Worm (Caenorhabditis elegans): ENCODE data around the gene C06E8.5.

Gene C06E8.5

DNA sequence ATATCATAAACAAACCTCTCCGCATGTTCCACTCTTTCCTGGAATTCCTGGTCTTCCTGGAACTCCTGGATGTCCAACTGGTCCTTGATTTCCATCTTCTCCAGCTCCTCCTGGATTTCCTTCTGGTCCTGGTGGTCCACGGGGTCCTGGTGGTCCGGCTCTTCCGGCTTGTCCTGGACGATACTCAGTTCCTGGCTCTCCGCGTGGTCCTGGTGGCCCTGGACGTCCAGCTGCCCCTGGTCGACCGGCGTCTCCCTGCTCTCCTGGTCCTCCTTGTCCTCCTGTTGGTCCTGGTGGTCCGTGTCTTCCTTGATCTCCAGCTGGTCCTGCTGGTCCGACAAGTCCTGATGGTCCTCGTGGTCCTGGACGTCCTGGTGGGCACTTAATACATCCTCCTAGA lies 14.5 kb upstream of the C06E8.5 start:
- TF ChIP-seq set-16 (GFP tag; IDR thresholded peaks at IDR 0.05): peak; percentile 96
- TF ChIP-seq Y5F2A.4 (GFP tag; optimal IDR thresholded peaks at IDR 0.05): no peak
- TF ChIP-seq egl-43 (GFP tag; IDR thresholded peaks at IDR 0.05): peak; percentile 11; the same call in 1 of the 2 replicates
- no peak for TF ChIP-seq nhr-25 (tag; optimal IDR thresholded peaks at IDR 0.05; ENCODE audit: borderline replicate concordance, insufficient read depth)
- TF ChIP-seq aha-1 (tag): peak; percentile 73

DNA sequence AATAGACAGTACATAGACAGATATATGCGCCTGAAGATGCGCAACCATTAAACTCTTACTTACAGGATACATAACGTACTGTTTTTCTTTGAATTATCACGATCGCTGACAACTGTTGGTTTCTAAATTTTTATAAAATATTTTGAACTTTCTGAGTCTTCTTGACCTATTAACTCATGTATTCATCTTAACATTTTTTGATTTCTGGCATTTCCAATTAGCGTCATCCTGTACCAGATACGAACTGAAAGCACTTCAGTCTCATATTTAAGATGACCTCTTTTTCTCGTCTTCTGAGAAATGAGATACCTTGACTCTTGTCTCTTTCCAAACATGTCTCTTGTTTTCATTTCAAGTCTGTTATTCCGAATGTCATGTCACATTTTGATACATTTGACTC lies 8.5 kb upstream of the C06E8.5 start:
- TF ChIP-seq dpl-1 (GFP tag; optimal IDR thresholded peaks at IDR 0.05) (no peak), unc-62 (GFP tag; optimal IDR thresholded peaks at IDR 0.05 in 1 of 2) (peak in 1 of 2 experiments; percentile 95), unc-62 (tag; optimal IDR thresholded peaks at IDR 0.05) (no peak), mdt-29 (GFP tag; IDR thresholded peaks at IDR 0.05) (no peak), nhr-102 (tag; optimal IDR thresholded peaks at IDR 0.05) (no peak), mxl-2 (GFP tag; conservative IDR thresholded peaks at IDR 0.05) (no peak), nhr-76 (tag; optimal IDR thresholded peaks at IDR 0.05) (no peak), snpc-4 (tag; optimal IDR thresholded peaks at IDR 0.05) (no peak), hlh-11 (tag; optimal IDR thresholded peaks at IDR 0.05) (no peak)

DNA sequence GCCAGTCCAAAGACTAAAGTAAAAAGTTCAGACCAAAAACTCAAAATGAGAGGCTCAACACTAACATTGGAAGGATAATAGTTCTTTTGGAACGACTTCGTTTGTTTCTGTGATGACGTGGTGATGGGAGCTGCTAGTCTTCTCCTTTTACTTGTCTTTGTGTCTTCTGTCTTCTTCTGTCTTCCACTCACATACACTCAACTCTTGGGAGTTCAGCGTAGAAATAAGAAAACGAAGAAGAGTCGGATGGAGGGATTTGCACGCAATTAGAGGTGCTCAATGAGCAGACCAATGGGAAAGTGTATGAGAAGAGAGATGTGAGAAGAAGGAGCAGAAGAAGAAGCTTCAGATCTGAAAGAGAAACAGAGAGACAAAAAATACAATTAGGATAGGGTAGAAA lies 6.8 kb upstream of the C06E8.5 start:
- TF ChIP-seq unc-62 (GFP tag; optimal IDR thresholded peaks at IDR 0.05 in 1 of 2) (peak in 1 of 2 experiments; percentile 79), unc-62 (tag; optimal IDR thresholded peaks at IDR 0.05) (no peak), dmd-8 (GFP tag; IDR thresholded peaks at IDR 0.05) (no peak)

DNA sequence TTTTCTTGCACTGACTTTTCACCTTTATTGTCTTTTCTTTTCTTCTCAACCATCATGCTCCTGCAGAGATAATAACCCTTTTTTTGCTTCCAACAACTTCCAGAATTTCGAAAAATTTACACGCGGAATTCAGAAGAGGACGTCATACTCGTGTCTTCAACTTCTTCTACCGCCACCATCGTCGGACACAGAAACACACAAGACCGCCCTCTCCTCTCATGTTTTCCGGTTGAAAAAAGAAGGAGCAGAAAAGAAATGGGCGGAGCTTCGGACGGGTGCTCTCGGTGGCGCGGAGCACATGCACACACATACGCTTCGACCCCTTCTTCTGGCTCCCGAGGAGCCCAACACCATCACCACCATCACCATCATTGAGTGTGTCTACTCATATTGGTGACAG lies 3.6 kb upstream of the C06E8.5 start, which contains the start of gene lgc-38:
Gene lgc-38, plus strand, starts transcription at position 301 of the 400 bp plus-strand sequence.
- no peak for TF ChIP-seq aly-2 (tag; optimal IDR thresholded peaks at IDR 0.05)
- no peak for TF ChIP-seq madf-9 (GFP tag; conservative IDR thresholded peaks at IDR 0.05)
- peak; percentile 5 for TF ChIP-seq hlh-30 (tag; optimal IDR thresholded peaks at IDR 0.05; ENCODE audit: insufficient read depth)

DNA sequence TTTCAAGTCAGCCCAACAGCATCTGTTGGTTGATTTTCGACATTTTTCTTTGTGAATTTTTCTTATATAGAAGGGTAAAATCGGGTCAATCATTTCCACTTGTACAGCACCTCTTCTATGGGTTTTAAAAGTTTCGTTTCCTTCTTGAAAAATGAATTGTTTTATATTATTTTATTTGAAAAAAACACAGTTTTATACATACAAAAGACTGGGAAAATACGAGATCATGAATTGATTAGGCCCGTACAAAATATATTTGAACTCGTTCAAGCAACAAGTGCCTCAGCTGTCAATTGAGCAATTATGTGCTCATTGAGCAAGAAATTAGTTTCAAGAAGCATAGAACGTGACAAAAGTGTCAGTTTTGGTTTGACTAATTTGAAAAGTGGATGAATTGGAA lies 3.1 kb downstream of the C06E8.5 start:
- TF ChIP-seq nhr-77 (tag; optimal IDR thresholded peaks at IDR 0.05) (no peak), daf-12 (tag; optimal IDR thresholded peaks at IDR 0.05) (no peak), madf-9 (GFP tag; conservative IDR thresholded peaks at IDR 0.05) (no peak), unc-39 (tag; optimal IDR thresholded peaks at IDR 0.05) (no peak), aha-1 (tag) (peak; percentile 40), set-16 (GFP tag; IDR thresholded peaks at IDR 0.05) (no peak), unc-130 (GFP tag; optimal IDR thresholded peaks at IDR 0.05) (no peak), D1046.2 (GFP tag; IDR thresholded peaks at IDR 0.05) (no peak), pha-4 (GFP tag; IDR thresholded peaks at IDR 0.05) (no peak), pha-4 (tag; optimal IDR thresholded peaks at IDR 0.05) (no peak), R02D3.7 (tag; optimal IDR thresholded peaks at IDR 0.05) (no peak), unc-62 (GFP tag; optimal IDR thresholded peaks at IDR 0.05 in 1 of 2) (peak in 1 of 2 experiments; percentile 98), unc-62 (tag; optimal IDR thresholded peaks at IDR 0.05) (no peak)

DNA sequence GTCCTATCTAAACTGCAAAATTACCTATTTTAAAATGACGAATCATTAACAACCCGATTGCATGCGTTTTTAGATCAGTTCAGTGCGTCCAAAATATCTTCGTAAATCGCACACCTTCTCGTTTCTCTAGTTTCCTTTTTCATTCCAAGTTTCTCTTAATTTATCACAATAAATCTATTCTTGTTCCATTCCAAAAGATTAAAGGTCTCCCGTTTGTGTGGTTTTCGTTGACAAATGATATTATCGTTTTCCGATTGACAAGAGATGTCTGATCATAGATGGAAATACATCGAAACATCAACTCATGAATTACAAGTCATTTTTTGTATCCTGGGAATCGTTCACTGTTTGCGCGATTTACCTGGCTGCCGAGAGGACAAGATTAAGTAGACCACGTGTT lies 12.1 kb downstream of the C06E8.5 start:
- TF ChIP-seq daf-16 (GFP tag; optimal IDR thresholded peaks at IDR 0.05): no peak
- peak; percentile 5 for TF ChIP-seq daf-16 (tag; optimal IDR thresholded peaks at IDR 0.05)
- TF ChIP-seq mxl-3 (GFP tag; optimal IDR thresholded peaks at IDR 0.05): peak; percentile 20
- no peak for TF ChIP-seq lin-13 (GFP tag; optimal IDR thresholded peaks at IDR 0.05)
- no peak for TF ChIP-seq mdl-1 (tag; optimal IDR thresholded peaks at IDR 0.05)
- TF ChIP-seq hlh-11 (tag; optimal IDR thresholded peaks at IDR 0.05): peak; percentile 7
- peak; percentile 69 for TF ChIP-seq nhr-28 (tag; optimal IDR thresholded peaks at IDR 0.05)
